Worm (Caenorhabditis elegans) whole organism, L1 larva: Measurements from ENCODE around the gene mmcm-1.

Source experiments
- C16A3.4 ChIP-seq: fragments of 150-350 bp; optimal IDR thresholded peaks from 2 replicates; lab custom pipeline; 2014; ENCODE audit warnings: missing biosample characterization, missing genetic modification characterization
- F16B12.6 ChIP-seq: fragments of 150-350 bp; optimal IDR thresholded peaks from 2 replicates; lab custom pipeline; 2014; ENCODE audit warnings: missing biosample characterization, missing genetic modification characterization
- alr-1 ChIP-seq: fragments of 200-800 bp; sonication (Bioruptor generic); optimal IDR thresholded peaks from 2 replicates; lab custom pipeline; 2018; ENCODE audit warnings: borderline replicate concordance, mild to moderate bottlenecking, missing genetic modification characterization, missing compliant biosample characterization
- aly-2 ChIP-seq: fragments of 150-350 bp; optimal IDR thresholded peaks from 2 replicates; lab custom pipeline; 2014; ENCODE audit warnings: missing biosample characterization, missing genetic modification characterization
- ceh-8 ChIP-seq: fragments of 200-800 bp; sonication (Bioruptor generic); optimal IDR thresholded peaks from 2 replicates; lab custom pipeline; 2018; ENCODE audit warnings: mild to moderate bottlenecking, missing genetic modification characterization, moderate library complexity, missing compliant biosample characterization
- ceh-88 ChIP-seq: fragments of 200-800 bp; sonication (Bioruptor generic); IDR thresholded peaks from 2 replicates; pipeline ENCODE4 v1.3.6; 2022; ENCODE audit warnings: missing genetic modification characterization, missing compliant biosample characterization
- ceh-90 ChIP-seq: sonication (generic microtip); optimal IDR thresholded peaks from 2 replicates; lab custom pipeline; 2016; ENCODE audit warnings: missing genetic modification characterization, missing compliant biosample characterization
- dsc-1 ChIP-seq: sonication (generic microtip); optimal IDR thresholded peaks from 2 replicates; lab custom pipeline; 2016; ENCODE audit warnings: mild to moderate bottlenecking, missing genetic modification characterization, missing compliant biosample characterization
- efl-1 ChIP-seq, 4 experiments: fragments of 150-350 bp; optimal IDR thresholded peaks in 3 of 4; peaks in 1 of 4; 1 replicate in 1 of 4; 2 replicates in 3 of 4; lab custom pipeline; 2014; ENCODE audit warnings: missing biosample characterization in 2 of 4, missing genetic modification characterization in 2 of 4, missing genetic modification reagents in 2 of 4
- efl-3 ChIP-seq: fragments of 200-800 bp; sonication (Bioruptor generic); optimal IDR thresholded peaks from 2 replicates; lab custom pipeline; 2018; ENCODE audit warnings: mild to moderate bottlenecking, missing genetic modification characterization, missing compliant biosample characterization
- egl-13 ChIP-seq: sonication (generic microtip); optimal IDR thresholded peaks from 2 replicates; lab custom pipeline; 2016; ENCODE audit warnings: missing genotype, missing genetic modification reagents, missing genetic modification characterization, missing compliant biosample characterization
- egl-27 ChIP-seq, 2 experiments: fragments of 150-350 bp in 1 of 2; sonication (generic microtip); optimal IDR thresholded peaks; 3 replicates each; lab custom pipeline; 2017 to 2018; ENCODE audit warnings: missing biosample characterization in 2 of 2, missing genetic modification characterization in 2 of 2, missing genetic modification reagents in 2 of 2
- elt-2 ChIP-seq: sonication (generic microtip); optimal IDR thresholded peaks from 2 replicates; lab custom pipeline; 2016; ENCODE audit warnings: missing genetic modification characterization, mild to moderate bottlenecking, inconsistent platforms, missing compliant biosample characterization, missing genetic modification reagents
- elt-3 ChIP-seq, 6 experiments: fragments of 150-350 bp in 1 of 6; sonication (generic microtip); optimal IDR thresholded peaks; 2 replicates each; lab custom pipeline; 2017 to 2018; ENCODE audit warnings: missing biosample characterization in 6 of 6, missing genetic modification characterization in 6 of 6, inconsistent platforms in 1 of 6
- ets-5 ChIP-seq: fragments of 200-800 bp; sonication (Bioruptor generic); IDR thresholded peaks from 2 replicates; pipeline ENCODE4 v1.3.6; 2022; ENCODE audit warnings: missing genetic modification characterization, missing compliant biosample characterization
- fkh-10 ChIP-seq: sonication (generic microtip); optimal IDR thresholded peaks from 2 replicates; lab custom pipeline; 2017; ENCODE audit warnings: missing biosample characterization, missing genetic modification reagents, missing genetic modification characterization
- grh-1 ChIP-seq: fragments of 200-800 bp; sonication (Bioruptor generic); IDR thresholded peaks from 2 replicates; pipeline ENCODE4 v1.3.6; 2022; ENCODE audit warnings: missing genetic modification reagents, missing genetic modification characterization, missing compliant biosample characterization
- hlh-17 ChIP-seq: fragments of 200-800 bp; sonication (Bioruptor generic); optimal IDR thresholded peaks from 2 replicates; lab custom pipeline; 2018; ENCODE audit warnings: missing genetic modification characterization, mild to moderate bottlenecking, missing compliant biosample characterization, moderate library complexity, borderline replicate concordance
- hlh-4 ChIP-seq: sonication (generic microtip); optimal IDR thresholded peaks from 2 replicates; lab custom pipeline; 2016; ENCODE audit warnings: mild to moderate bottlenecking, missing genetic modification characterization, missing compliant biosample characterization
- hpl-2 ChIP-seq: fragments of 150-350 bp; optimal IDR thresholded peaks from 2 replicates; lab custom pipeline; 2014; ENCODE audit warnings: missing biosample characterization, missing genetic modification reagents, missing genetic modification characterization
- lin-35 ChIP-seq, 2 experiments: fragments of 150-350 bp; optimal IDR thresholded peaks; 2 replicates each; lab custom pipeline; 2014; ENCODE audit warnings: missing biosample characterization in 2 of 2, missing genetic modification characterization in 2 of 2, missing genetic modification reagents in 2 of 2
- lin-39 ChIP-seq: fragments of 150-350 bp; optimal IDR thresholded peaks from 2 replicates; lab custom pipeline; 2014; ENCODE audit warnings: missing biosample characterization, missing genetic modification reagents, missing genetic modification characterization
- lir-3 ChIP-seq: sonication (generic microtip); optimal IDR thresholded peaks from 2 replicates; lab custom pipeline; 2016; ENCODE audit warnings: mild to moderate bottlenecking, missing genetic modification characterization, moderate library complexity, missing compliant biosample characterization; ENCODE audit not compliant: poor library complexity
- lsy-2 ChIP-seq, 2 experiments: fragments of 150-350 bp; optimal IDR thresholded peaks; 2 replicates each; lab custom pipeline; 2014; ENCODE audit warnings: missing biosample characterization in 2 of 2, missing genetic modification characterization in 2 of 2
- mab-9 ChIP-seq: fragments of 200-800 bp; sonication (Bioruptor generic); IDR thresholded peaks from 2 replicates; pipeline ENCODE4 v1.3.6; 2022; ENCODE audit warnings: missing genetic modification reagents, missing genetic modification characterization, missing compliant biosample characterization
- mef-2 ChIP-seq: fragments of 150-350 bp; optimal IDR thresholded peaks from 2 replicates; lab custom pipeline; 2014; ENCODE audit warnings: missing biosample characterization, missing genetic modification characterization
- mep-1 ChIP-seq: fragments of 150-350 bp; optimal IDR thresholded peaks from 2 replicates; lab custom pipeline; 2014; ENCODE audit warnings: missing biosample characterization, missing genetic modification characterization
- nhr-11 ChIP-seq: fragments of 150-350 bp; optimal IDR thresholded peaks from 2 replicates; lab custom pipeline; 2014; ENCODE audit warnings: missing biosample characterization, missing genetic modification characterization
- nhr-12 ChIP-seq: sonication (generic microtip); optimal IDR thresholded peaks from 2 replicates; lab custom pipeline; 2017; ENCODE audit warnings: missing biosample characterization, missing genetic modification characterization
- nhr-20 ChIP-seq: sonication (generic microtip); optimal IDR thresholded peaks from 2 replicates; lab custom pipeline; 2016; ENCODE audit warnings: mild to moderate bottlenecking, missing genetic modification characterization, missing compliant biosample characterization
- nhr-28 ChIP-seq: fragments of 150-350 bp; optimal IDR thresholded peaks from 2 replicates; lab custom pipeline; 2014; ENCODE audit warnings: missing biosample characterization, missing genetic modification characterization
- nhr-76 ChIP-seq: sonication (generic microtip); optimal IDR thresholded peaks from 2 replicates; lab custom pipeline; 2017; ENCODE audit warnings: missing biosample characterization, missing genetic modification characterization
- nhr-84 ChIP-seq: sonication (generic microtip); optimal IDR thresholded peaks from 2 replicates; lab custom pipeline; 2017; ENCODE audit warnings: missing biosample characterization, missing genetic modification characterization
- nhr-85 ChIP-seq: sonication (generic microtip); peaks from one replicate; lab custom pipeline; 2016; ENCODE audit warnings: missing genetic modification characterization, inconsistent platforms, missing compliant biosample characterization
- pag-3 ChIP-seq: sonication (generic microtip); optimal IDR thresholded peaks from 2 replicates; lab custom pipeline; 2017; ENCODE audit warnings: missing genetic modification characterization, mild to moderate bottlenecking, missing compliant biosample characterization, antibody characterized with exemption, borderline replicate concordance; ENCODE audit not compliant: insufficient read depth
- pax-3 ChIP-seq: fragments of 200-800 bp; sonication (Bioruptor generic); optimal IDR thresholded peaks from 2 replicates; lab custom pipeline; 2018; ENCODE audit warnings: mild to moderate bottlenecking, missing genetic modification characterization, moderate library complexity, missing compliant biosample characterization
- rnt-1 ChIP-seq: sonication (generic microtip); optimal IDR thresholded peaks from 2 replicates; lab custom pipeline; 2016; ENCODE audit warnings: mild to moderate bottlenecking, missing genetic modification characterization, moderate library complexity, missing compliant biosample characterization
- skn-1 ChIP-seq: fragments of 150-350 bp; optimal IDR thresholded peaks from 2 replicates; lab custom pipeline; 2014; ENCODE audit warnings: missing biosample characterization, missing genetic modification characterization
- snpc-4 ChIP-seq: fragments of 150-350 bp; optimal IDR thresholded peaks from 2 replicates; lab custom pipeline; 2014; ENCODE audit warnings: missing biosample characterization, missing genetic modification characterization
- sox-4 ChIP-seq: sonication (generic microtip); optimal IDR thresholded peaks from 2 replicates; lab custom pipeline; 2016; ENCODE audit warnings: missing genetic modification characterization, missing compliant biosample characterization
- sptf-1 ChIP-seq: fragments of 150-350 bp; optimal IDR thresholded peaks from 2 replicates; lab custom pipeline; 2014; ENCODE audit warnings: missing biosample characterization, missing genetic modification characterization
- tbx-2 ChIP-seq: sonication (generic microtip); optimal IDR thresholded peaks from 2 replicates; lab custom pipeline; 2016; ENCODE audit warnings: missing genetic modification characterization, missing compliant biosample characterization
- unc-130 ChIP-seq: fragments of 150-350 bp; optimal IDR thresholded peaks from 2 replicates; lab custom pipeline; 2017; ENCODE audit warnings: missing biosample characterization, missing genetic modification characterization, inconsistent platforms
- unc-30 ChIP-seq: sonication (generic microtip); optimal IDR thresholded peaks from 2 replicates; lab custom pipeline; 2017; ENCODE audit warnings: missing biosample characterization, missing genetic modification characterization
- unc-86 ChIP-seq: sonication (generic microtip); optimal IDR thresholded peaks from 2 replicates; lab custom pipeline; 2016; ENCODE audit warnings: missing genetic modification characterization, missing compliant biosample characterization
- unc-98 ChIP-seq: fragments of 200-800 bp; sonication (Bioruptor generic); IDR thresholded peaks from 2 replicates; pipeline ENCODE4 v1.3.6; 2022; ENCODE audit warnings: missing genetic modification characterization, missing compliant biosample characterization
- xbp-1 ChIP-seq: sonication (generic microtip); optimal IDR thresholded peaks from 2 replicates; lab custom pipeline; 2016; ENCODE audit warnings: missing genetic modification characterization, missing compliant biosample characterization
- ztf-11 ChIP-seq, 2 experiments: sonication (generic microtip); optimal IDR thresholded peaks; 2 replicates each; lab custom pipeline; 2016 to 2017; ENCODE audit warnings: missing genetic modification characterization in 2 of 2, missing biosample characterization in 1 of 2, missing compliant biosample characterization in 1 of 2

mmcm-1 gene

ce11 chrIII:3908205-3908604 is 718 bp upstream of the mmcm-1 start (continued):
- TF ChIP-seq ztf-11 (tag; optimal IDR thresholded peaks at IDR 0.05; lab: Kevin White, UChicago) (no peak), ets-5 (GFP tag; lab: Robert Waterston, UW) (no peak), grh-1 (GFP tag; lab: Robert Waterston, UW) (no peak), rnt-1 (peak; percentile 11), unc-98 (GFP tag; lab: Robert Waterston, UW) (no peak), nhr-28 (tag; lab: Kevin White, UChicago) (no peak), nhr-85 (tag; lab: Kevin White, UChicago) (no peak), efl-1 (optimal IDR thresholded peaks at IDR 0.05; lab: Kevin White, UChicago) (peak in 1 of 2 experiments; percentile 18), efl-1 (GFP tag; optimal IDR thresholded peaks at IDR 0.05 in 1 of 2; lab: Kevin White, UChicago) (no peak), efl-3 (no peak), ceh-90 (tag; lab: Kevin White, UChicago) (no peak), elt-2 (no peak), hlh-17 (GFP tag; lab: Kevin White, UChicago) (no peak), lsy-2 (tag; optimal IDR thresholded peaks at IDR 0.05; lab: Kevin White, UChicago) (peak; percentile 23 to 27), unc-30 (tag; lab: Kevin White, UChicago) (no peak), xbp-1 (tag; lab: Kevin White, UChicago) (no peak), tbx-2 (tag; lab: Kevin White, UChicago) (no peak), nhr-20 (tag; lab: Kevin White, UChicago) (peak; percentile 72), hpl-2 (GFP tag; lab: Kevin White, UChicago) (no peak), mep-1 (tag; lab: Kevin White, UChicago) (peak; percentile 15), pax-3 (tag; lab: Kevin White, UChicago) (no peak), F16B12.6 (tag; lab: Kevin White, UChicago) (no peak), nhr-11 (tag; lab: Kevin White, UChicago) (no peak), ceh-88 (GFP tag; lab: Robert Waterston, UW) (no peak), ceh-8 (GFP tag; lab: Kevin White, UChicago) (no peak), pag-3 (tag; lab: Kevin White, UChicago) (no peak), mef-2 (tag; lab: Kevin White, UChicago) (no peak), hlh-4 (tag; lab: Kevin White, UChicago) (no peak), nhr-84 (tag; lab: Kevin White, UChicago) (no peak), unc-130 (tag; lab: Kevin White, UChicago) (no peak), alr-1 (tag; lab: Kevin White, UChicago) (no peak), snpc-4 (tag; lab: Kevin White, UChicago) (no peak), nhr-76 (tag; lab: Kevin White, UChicago) (no peak), sox-4 (no peak), C16A3.4 (tag; lab: Kevin White, UChicago) (no peak), lin-35 (GFP tag; optimal IDR thresholded peaks at IDR 0.05; lab: Kevin White, UChicago) (peak; percentile 31 to 45), lin-39 (tag; lab: Kevin White, UChicago) (no peak), egl-13 (tag; lab: Kevin White, UChicago) (no peak), mab-9 (GFP tag; lab: Robert Waterston, UW) (no peak), aly-2 (tag; lab: Kevin White, UChicago) (no peak), fkh-10 (GFP tag; lab: Kevin White, UChicago) (no peak), skn-1 (tag; lab: Kevin White, UChicago) (no peak), egl-27 (tag; optimal IDR thresholded peaks at IDR 0.05; lab: Kevin White, UChicago) (no peak), dsc-1 (tag; lab: Kevin White, UChicago) (no peak), lir-3 (no peak), nhr-12 (tag; lab: Kevin White, UChicago) (no peak), elt-3 (tag; optimal IDR thresholded peaks at IDR 0.05; lab: Kevin White, UChicago) (no peak), sptf-1 (tag; lab: Kevin White, UChicago) (no peak), unc-86 (tag; lab: Kevin White, UChicago) (no peak)
